Worm (Caenorhabditis elegans) whole organism, L1 larva: ENCODE data around the gene C06A12.8.

Experiments used
- C16A3.4 ChIP-seq: fragments of 150-350 bp; optimal IDR thresholded peaks from 2 replicates; lab custom pipeline; 2014; ENCODE audit warnings: missing biosample characterization, missing genetic modification characterization
- C34B4.2 ChIP-seq: sonication (generic microtip); optimal IDR thresholded peaks from 2 replicates; lab custom pipeline; 2017; ENCODE audit warnings: mild to moderate bottlenecking, missing genetic modification characterization, missing compliant biosample characterization
- Y116A8C.19 ChIP-seq: sonication (generic microtip); optimal IDR thresholded peaks from 2 replicates; lab custom pipeline; 2016; ENCODE audit warnings: missing compliant biosample characterization, missing genetic modification characterization, borderline replicate concordance
- aha-1 ChIP-seq: fragments of 150-350 bp; optimal IDR thresholded peaks from 2 replicates; lab custom pipeline; 2014; ENCODE audit warnings: missing biosample characterization, missing genetic modification characterization
- blmp-1 ChIP-seq: fragments of 150-350 bp; optimal IDR thresholded peaks from 2 replicates; lab custom pipeline; 2014; ENCODE audit warnings: missing biosample characterization, missing genetic modification characterization
- ceh-82 ChIP-seq, 3 experiments: fragments of 150-350 bp in 1 of 3; sonication (generic microtip) in 2 of 3; optimal IDR thresholded peaks; 2 replicates each; lab custom pipeline; 2014 to 2017; ENCODE audit warnings: missing biosample characterization in 3 of 3, missing genetic modification characterization in 3 of 3
- ceh-90 ChIP-seq: sonication (generic microtip); optimal IDR thresholded peaks from 2 replicates; lab custom pipeline; 2016; ENCODE audit warnings: missing genetic modification characterization, missing compliant biosample characterization
- ces-1 ChIP-seq: fragments of 150-350 bp; optimal IDR thresholded peaks from 2 replicates; lab custom pipeline; 2014; ENCODE audit warnings: missing biosample characterization, missing genetic modification reagents, missing genetic modification characterization
- dpl-1 ChIP-seq, 3 experiments: fragments of 150-350 bp in 2 of 3; sonication (generic microtip) in 1 of 3; optimal IDR thresholded peaks; 2 replicates each; lab custom pipeline; 2014 to 2017; ENCODE audit warnings: missing biosample characterization in 3 of 3, missing genetic modification characterization in 3 of 3, missing genetic modification reagents in 3 of 3
- dsc-1 ChIP-seq: sonication (generic microtip); optimal IDR thresholded peaks from 2 replicates; lab custom pipeline; 2016; ENCODE audit warnings: mild to moderate bottlenecking, missing genetic modification characterization, missing compliant biosample characterization
- egl-13 ChIP-seq: sonication (generic microtip); optimal IDR thresholded peaks from 2 replicates; lab custom pipeline; 2016; ENCODE audit warnings: missing genotype, missing genetic modification reagents, missing genetic modification characterization, missing compliant biosample characterization
- elt-2 ChIP-seq: sonication (generic microtip); optimal IDR thresholded peaks from 2 replicates; lab custom pipeline; 2016; ENCODE audit warnings: missing genetic modification characterization, mild to moderate bottlenecking, inconsistent platforms, missing compliant biosample characterization, missing genetic modification reagents
- fkh-4 ChIP-seq: sonication (generic microtip); optimal IDR thresholded peaks from 2 replicates; lab custom pipeline; 2016; ENCODE audit warnings: missing compliant biosample characterization, missing genetic modification characterization, borderline replicate concordance
- fkh-8 ChIP-seq: sonication (generic microtip); optimal IDR thresholded peaks from 2 replicates; lab custom pipeline; 2016; ENCODE audit warnings: mild to moderate bottlenecking, missing genetic modification characterization, missing compliant biosample characterization
- isw-1 ChIP-seq: fragments of 200-800 bp; sonication (Bioruptor generic); IDR thresholded peaks from 2 replicates; pipeline ENCODE4 v1.3.6; 2022; ENCODE audit warnings: missing genetic modification characterization, missing compliant biosample characterization
- lin-13 ChIP-seq: fragments of 150-350 bp; optimal IDR thresholded peaks from 2 replicates; lab custom pipeline; 2014; ENCODE audit warnings: missing biosample characterization, missing genetic modification reagents, missing genetic modification characterization
- lin-35 ChIP-seq, 2 experiments: fragments of 150-350 bp; optimal IDR thresholded peaks; 2 replicates each; lab custom pipeline; 2014; ENCODE audit warnings: missing biosample characterization in 2 of 2, missing genetic modification characterization in 2 of 2, missing genetic modification reagents in 2 of 2
- lir-3 ChIP-seq: sonication (generic microtip); optimal IDR thresholded peaks from 2 replicates; lab custom pipeline; 2016; ENCODE audit warnings: mild to moderate bottlenecking, missing genetic modification characterization, moderate library complexity, missing compliant biosample characterization; ENCODE audit not compliant: poor library complexity
- mep-1 ChIP-seq: fragments of 150-350 bp; optimal IDR thresholded peaks from 2 replicates; lab custom pipeline; 2014; ENCODE audit warnings: missing biosample characterization, missing genetic modification characterization
- nhr-20 ChIP-seq: sonication (generic microtip); optimal IDR thresholded peaks from 2 replicates; lab custom pipeline; 2016; ENCODE audit warnings: mild to moderate bottlenecking, missing genetic modification characterization, missing compliant biosample characterization
- nhr-237 ChIP-seq: fragments of 150-350 bp; optimal IDR thresholded peaks from 2 replicates; lab custom pipeline; 2014; ENCODE audit warnings: missing biosample characterization, missing genetic modification characterization
- nhr-71 ChIP-seq: sonication (generic microtip); optimal IDR thresholded peaks from 2 replicates; lab custom pipeline; 2016; ENCODE audit warnings: mild to moderate bottlenecking, missing genetic modification characterization, moderate library complexity, missing compliant biosample characterization
- nhr-90 ChIP-seq: sonication (generic microtip); optimal IDR thresholded peaks from 2 replicates; lab custom pipeline; 2016; ENCODE audit warnings: mild to moderate bottlenecking, missing genetic modification characterization, missing compliant biosample characterization; ENCODE audit not compliant: poor library complexity
- pag-3 ChIP-seq: sonication (generic microtip); optimal IDR thresholded peaks from 2 replicates; lab custom pipeline; 2017; ENCODE audit warnings: missing genetic modification characterization, mild to moderate bottlenecking, missing compliant biosample characterization, antibody characterized with exemption, borderline replicate concordance; ENCODE audit not compliant: insufficient read depth
- pax-3 ChIP-seq: fragments of 200-800 bp; sonication (Bioruptor generic); optimal IDR thresholded peaks from 2 replicates; lab custom pipeline; 2018; ENCODE audit warnings: mild to moderate bottlenecking, missing genetic modification characterization, moderate library complexity, missing compliant biosample characterization
- pqm-1 ChIP-seq: sonication (generic microtip); optimal IDR thresholded peaks from 3 replicates; lab custom pipeline; 2017; ENCODE audit warnings: missing biosample characterization, missing genetic modification characterization
- skn-1 ChIP-seq: fragments of 150-350 bp; optimal IDR thresholded peaks from 2 replicates; lab custom pipeline; 2014; ENCODE audit warnings: missing biosample characterization, missing genetic modification characterization
- sox-4 ChIP-seq: sonication (generic microtip); optimal IDR thresholded peaks from 2 replicates; lab custom pipeline; 2016; ENCODE audit warnings: missing genetic modification characterization, missing compliant biosample characterization
- sup-37 ChIP-seq: fragments of 200-800 bp; sonication (Bioruptor generic); optimal IDR thresholded peaks from 2 replicates; lab custom pipeline; 2018; ENCODE audit warnings: mild to moderate bottlenecking, missing genetic modification characterization, missing compliant biosample characterization
- swsn-7 ChIP-seq: sonication (generic microtip); optimal IDR thresholded peaks from 2 replicates; lab custom pipeline; 2016; ENCODE audit warnings: missing genetic modification characterization, missing compliant biosample characterization
- tbx-2 ChIP-seq: sonication (generic microtip); optimal IDR thresholded peaks from 2 replicates; lab custom pipeline; 2016; ENCODE audit warnings: missing genetic modification characterization, missing compliant biosample characterization
- tlp-1 ChIP-seq: fragments of 150-350 bp; optimal IDR thresholded peaks from 2 replicates; lab custom pipeline; 2014; ENCODE audit warnings: missing biosample characterization, missing genetic modification characterization
- unc-86 ChIP-seq: sonication (generic microtip); optimal IDR thresholded peaks from 2 replicates; lab custom pipeline; 2016; ENCODE audit warnings: missing genetic modification characterization, missing compliant biosample characterization
- zip-4 ChIP-seq: fragments of 200-800 bp; sonication (Bioruptor generic); optimal IDR thresholded peaks from 2 replicates; lab custom pipeline; 2018; ENCODE audit warnings: mild to moderate bottlenecking, missing genetic modification characterization, moderate library complexity, missing compliant biosample characterization

The C06A12.8 gene

ce11 chrIV:17437038-17437437, at the start of gene C06A12.8:
Gene C06A12.8, plus strand, starts transcription at chrIV:17437338.
- no peak for TF ChIP-seq skn-1
- no peak for TF ChIP-seq swsn-7 (tag; lab: Kevin White, UChicago)
- TF ChIP-seq nhr-71 (tag; lab: Kevin White, UChicago), result no peak
- TF ChIP-seq ces-1 (GFP tag; lab: Kevin White, UChicago), result no peak
- no peak for TF ChIP-seq sox-4 (tag; lab: Kevin White, UChicago)
- no peak for TF ChIP-seq nhr-90
- no peak for TF ChIP-seq dsc-1 (tag; lab: Kevin White, UChicago)
- TF ChIP-seq lin-13 (GFP tag; lab: Kevin White, UChicago), result no peak
- no peak for TF ChIP-seq sup-37 (GFP tag; lab: Kevin White, UChicago)
- TF ChIP-seq Y116A8C.19 (tag; lab: Kevin White, UChicago), result no peak

ce11 chrIV:17387442-17387967, 49.6 kb upstream of the C06A12.8 start, which contains the start of gene T02D1.8:
Gene T02D1.8, minus strand, starts transcription at chrIV:17387492.
- TF ChIP-seq fkh-4 (tag; lab: Kevin White, UChicago) (no peak), isw-1 (no peak), C16A3.4 (tag; lab: Kevin White, UChicago) (no peak), nhr-71 (tag; lab: Kevin White, UChicago) (peak; percentile 22), dpl-1 (GFP tag; optimal IDR thresholded peaks at IDR 0.05; lab: Kevin White, UChicago) (no peak), pag-3 (no peak), elt-2 (tag; lab: Kevin White, UChicago) (peak; percentile 55), ceh-90 (tag; lab: Kevin White, UChicago) (no peak), lin-35 (GFP tag; optimal IDR thresholded peaks at IDR 0.05; lab: Kevin White, UChicago) (no peak), pqm-1 (tag; lab: Kevin White, UChicago) (no peak)

- no peak for TF ChIP-seq tbx-2 (tag; lab: Kevin White, UChicago)
- no peak for TF ChIP-seq lin-13 (GFP tag; lab: Kevin White, UChicago)
- no peak for TF ChIP-seq egl-13 (tag; lab: Kevin White, UChicago)
- no peak for TF ChIP-seq fkh-8 (tag; lab: Kevin White, UChicago)
- TF ChIP-seq blmp-1 (tag; lab: Kevin White, UChicago), result no peak
- TF ChIP-seq tlp-1 (tag; lab: Kevin White, UChicago), result no peak
- TF ChIP-seq dpl-1 (GFP tag; optimal IDR thresholded peaks at IDR 0.05; lab: Kevin White, UChicago), result no peak
- no peak for TF ChIP-seq unc-86
- TF ChIP-seq zip-4 (GFP tag; lab: Kevin White, UChicago), result no peak
- TF ChIP-seq ceh-82 (tag; optimal IDR thresholded peaks at IDR 0.05; lab: Kevin White, UChicago), result no peak
- TF ChIP-seq nhr-90, result no peak
- TF ChIP-seq aha-1 (tag; lab: Kevin White, UChicago), result no peak
- no peak for TF ChIP-seq nhr-237 (tag; lab: Kevin White, UChicago)
- TF ChIP-seq mep-1 (tag; lab: Kevin White, UChicago), result no peak
- TF ChIP-seq lir-3, result no peak
- no peak for TF ChIP-seq C34B4.2 (tag; lab: Kevin White, UChicago)
- no peak for TF ChIP-seq pqm-1 (tag; lab: Kevin White, UChicago)
- TF ChIP-seq fkh-4 (tag; lab: Kevin White, UChicago), result no peak
Measured at ce11 chrIV:17395910-17396309, 41.2 kb upstream of the C06A12.8 start, which contains the start of gene sru-15. Gene sru-15, plus strand, starts transcription at chrIV:17396210.

- TF ChIP-seq fkh-8 (tag; lab: Kevin White, UChicago), result peak; percentile 0
- TF ChIP-seq pax-3, result peak; percentile 23
- TF ChIP-seq nhr-20 (tag; lab: Kevin White, UChicago), result no peak
Measured at ce11 chrIV:17399455-17399854, 37.7 kb upstream of the C06A12.8 start, which contains the start of gene T02D1.4. Gene T02D1.4, plus strand, starts transcription at chrIV:17399755.
